Worm (Caenorhabditis elegans): Measurements from ENCODE around the gene Y69A2AR.46.

DNA sequence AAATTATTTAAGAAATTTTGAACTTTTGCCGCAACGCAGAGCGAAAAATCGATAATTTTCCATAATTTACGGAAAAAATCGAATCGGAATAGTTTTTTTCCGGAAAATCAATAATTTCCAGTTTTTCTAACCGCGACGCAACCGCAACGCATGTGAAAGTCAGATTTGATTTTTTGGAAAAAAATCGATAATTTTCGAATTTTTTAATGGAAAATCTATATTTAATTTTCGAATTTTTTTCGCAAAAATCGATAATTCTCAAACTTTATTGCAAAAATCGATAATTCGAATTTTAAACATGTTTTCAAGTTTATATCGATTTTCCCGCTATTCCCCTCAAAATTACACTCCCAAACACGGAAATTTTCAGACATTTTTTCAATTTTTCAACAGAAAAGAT is 31.2 kb upstream of the Y69A2AR.46 start:
- TF ChIP-seq Y105C5A.15 (GFP tag; IDR thresholded peaks at IDR 0.05) = no peak
- TF ChIP-seq lin-15B (tag; optimal IDR thresholded peaks at IDR 0.05) = no peak
- no peak for TF ChIP-seq pha-4 (GFP tag; IDR thresholded peaks at IDR 0.05)
- TF ChIP-seq pha-4 (tag; optimal IDR thresholded peaks at IDR 0.05) = no peak
- TF ChIP-seq jun-1 (tag; optimal IDR thresholded peaks at IDR 0.05) = no peak
- TF ChIP-seq rbr-2 (tag; optimal IDR thresholded peaks at IDR 0.05) = no peak
- no peak for TF ChIP-seq zfp-2 (tag; optimal IDR thresholded peaks at IDR 0.05)
- no peak for TF ChIP-seq ceh-82 (tag; optimal IDR thresholded peaks at IDR 0.05)
- TF ChIP-seq egl-27 (tag; optimal IDR thresholded peaks at IDR 0.05) = no peak
- TF ChIP-seq nhr-76 (tag; optimal IDR thresholded peaks at IDR 0.05) = no peak
- TF ChIP-seq nhr-111 (GFP tag; optimal IDR thresholded peaks at IDR 0.05) = no peak
- no peak for TF ChIP-seq ceh-44 (GFP tag; IDR thresholded peaks at IDR 0.05)
